Worm (Caenorhabditis elegans): ENCODE results near the gene wago-5.
"Not testable (repeated sequence)": the region's sequence is repeated elsewhere in the genome, so short reads cannot be mapped to it uniquely, and the experiment has no call there.

DNA sequence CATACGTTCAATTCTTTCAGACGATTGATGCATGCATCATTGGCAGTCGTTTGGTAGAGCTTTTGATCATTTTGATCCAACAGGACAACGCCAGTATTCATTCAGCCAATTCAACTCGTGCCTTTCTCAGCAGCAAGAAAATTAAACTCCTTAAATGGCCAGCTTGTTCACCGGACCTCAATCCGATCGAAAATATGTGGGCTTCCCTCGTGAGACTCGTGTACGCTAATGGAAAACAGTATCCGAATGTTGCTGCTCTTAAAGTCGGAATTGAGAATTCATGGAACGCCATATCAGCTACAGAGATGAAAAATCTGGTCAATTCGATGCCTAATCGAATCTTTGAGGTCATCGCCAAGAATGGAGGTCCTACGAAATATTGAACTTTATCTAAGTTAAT is at the start of gene wago-5:
- TF ChIP-seq pha-4 (tag; optimal IDR thresholded peaks at IDR 0.05); lin-13 (tag; optimal IDR thresholded peaks at IDR 0.05); blmp-1 (tag; optimal IDR thresholded peaks at IDR 0.05); unc-62 (GFP tag; optimal IDR thresholded peaks at IDR 0.05); nhr-12 (tag; optimal IDR thresholded peaks at IDR 0.05); unc-39 (tag; optimal IDR thresholded peaks at IDR 0.05); snpc-4 (tag; optimal IDR thresholded peaks at IDR 0.05); mls-2 (tag; optimal IDR thresholded peaks at IDR 0.05); M03D4.4 (tag; optimal IDR thresholded peaks at IDR 0.05); lsy-2 (tag; optimal IDR thresholded peaks at IDR 0.05); nhr-237 (tag; optimal IDR thresholded peaks at IDR 0.05): not testable (repeated sequence)

All from whole organism, mixed stage, embryonic.